Fruit fly (Drosophila melanogaster): ENCODE results near the gene CG32264.

The CG32264 gene

dm6 chr3L:3802677-3803076 lies 3.6 kb downstream of the CG32264 start (continued):
- TF ChIP-seq inv (GFP tag; IDR thresholded peaks at IDR 0.05; ENCODE audit: partially characterized antibody), result no peak
- TF ChIP-seq CG8765 (GFP tag; IDR thresholded peaks at IDR 0.05), result no peak
- TF ChIP-seq tna (GFP tag; IDR thresholded peaks at IDR 0.05; ENCODE audit: partially characterized antibody), result no peak
- TF ChIP-seq zf30C (GFP tag; optimal IDR thresholded peaks at IDR 0.05), result peak; percentile 81
- no peak for TF ChIP-seq fru (optimal IDR thresholded peaks at IDR 0.05)
- peak; percentile 74 for TF ChIP-seq CG11695 (GFP tag; IDR thresholded peaks at IDR 0.05)
- peak; percentile 40 for TF ChIP-seq D19B (GFP tag; optimal IDR thresholded peaks at IDR 0.05)
- peak; percentile 6; the same call in 1 of the 2 replicates for TF ChIP-seq ara (GFP tag; IDR thresholded peaks at IDR 0.05)
- TF ChIP-seq Oaz (GFP tag; IDR thresholded peaks at IDR 0.05), result peak; percentile 65
- TF ChIP-seq fu2 (GFP tag; optimal IDR thresholded peaks at IDR 0.05), result peak; percentile 70
- TF ChIP-seq D19A (tag; optimal IDR thresholded peaks at IDR 0.05), result peak; percentile 18
- no peak for TF ChIP-seq HLHmδ (GFP tag; optimal IDR thresholded peaks at IDR 0.05)
- TF ChIP-seq phol (tag; optimal IDR thresholded peaks at IDR 0.05), result peak; percentile 40
- TF ChIP-seq CG2889 (GFP tag; IDR thresholded peaks at IDR 0.05), result peak; percentile 56; the same call in 2 of the 3 replicates
- TF ChIP-seq Taf1 (GFP tag; IDR thresholded peaks at IDR 0.05), result peak; percentile 53; the same call in 1 of the 2 replicates
- TF ChIP-seq Bgb (GFP tag; IDR thresholded peaks at IDR 0.05; ENCODE audit: partially characterized antibody), result no peak
- peak; percentile 67 for TF ChIP-seq CG1233 (GFP tag; optimal IDR thresholded peaks at IDR 0.05)
- peak; percentile 37 for TF ChIP-seq Nf-YB (GFP tag; optimal IDR thresholded peaks at IDR 0.05)
- peak; percentile 68 for TF ChIP-seq CG31441 (GFP tag; IDR thresholded peaks at IDR 0.05)
- peak; percentile 66 for TF ChIP-seq CG16863 (GFP tag; optimal IDR thresholded peaks at IDR 0.05)
- TF ChIP-seq CG14014 (GFP tag; IDR thresholded peaks at IDR 0.05), result peak; percentile 88
- TF ChIP-seq Fer1 (GFP tag; optimal IDR thresholded peaks at IDR 0.05), result peak; percentile 86
- TF ChIP-seq Tbp (GFP tag; optimal IDR thresholded peaks at IDR 0.05), result no peak
- TF ChIP-seq Rfx (GFP tag; IDR thresholded peaks at IDR 0.05), result peak; percentile 91
- peak; percentile 70 for TF ChIP-seq cwo (GFP tag; optimal IDR thresholded peaks at IDR 0.05)
- TF ChIP-seq CG3065 (GFP tag; optimal IDR thresholded peaks at IDR 0.05), result no peak
- peak; percentile 72 for TF ChIP-seq CHES-1-like (GFP tag; optimal IDR thresholded peaks at IDR 0.05)
- peak; percentile 64 for TF ChIP-seq Drgx (GFP tag; IDR thresholded peaks at IDR 0.05)
- TF ChIP-seq knrl (GFP tag; IDR thresholded peaks at IDR 0.05; ENCODE audit: partially characterized antibody), result no peak
- TF ChIP-seq Pdp1 (GFP tag; optimal IDR thresholded peaks at IDR 0.05), result peak; percentile 69 to 77
- TF ChIP-seq ci (GFP tag; IDR thresholded peaks at IDR 0.05), result peak; percentile 90
- TF ChIP-seq CG1792 (GFP tag; optimal IDR thresholded peaks at IDR 0.05), result peak; percentile 42
- TF ChIP-seq crc (GFP tag; optimal IDR thresholded peaks at IDR 0.05), result peak; percentile 68
- peak; percentile 53; the same call in 1 of the 2 replicates for TF ChIP-seq CG32772 (GFP tag; IDR thresholded peaks at IDR 0.05)
- peak; percentile 71 for TF ChIP-seq tup (GFP tag; optimal IDR thresholded peaks at IDR 0.05)
- peak; percentile 78 for TF ChIP-seq CG12219 (GFP tag; optimal IDR thresholded peaks at IDR 0.05)
- no peak for TF ChIP-seq CG14860 (GFP tag; IDR thresholded peaks at IDR 0.05; ENCODE audit: partially characterized antibody)
- peak; percentile 58; the same call in 1 of the 2 replicates for TF ChIP-seq sens-2 (GFP tag; IDR thresholded peaks at IDR 0.05)
- TF ChIP-seq CG34376 (GFP tag; optimal IDR thresholded peaks at IDR 0.05), result peak; percentile 76
- peak; percentile 68; the same call in 1 of the 3 replicates for TF ChIP-seq gce (GFP tag; IDR thresholded peaks at IDR 0.05)
- TF ChIP-seq vvl (GFP tag; IDR thresholded peaks at IDR 0.05), result peak; percentile 91
- no peak for TF ChIP-seq CG11093 (GFP tag; IDR thresholded peaks at IDR 0.05)
- peak; percentile 19 for TF ChIP-seq CG1647 (GFP tag; optimal IDR thresholded peaks at IDR 0.05)
- peak; percentile 1 for TF ChIP-seq sima (GFP tag; optimal IDR thresholded peaks at IDR 0.05)
- no peak for TF ChIP-seq kni (GFP tag; optimal IDR thresholded peaks at IDR 0.05)
- peak; percentile 0 for TF ChIP-seq Camta (GFP tag; optimal IDR thresholded peaks at IDR 0.05)
- no peak for TF ChIP-seq mld (GFP tag; IDR thresholded peaks at IDR 0.05; ENCODE audit: partially characterized antibody)
- TF ChIP-seq unpg (GFP tag; optimal IDR thresholded peaks at IDR 0.05), result peak; percentile 61
- peak; percentile 84 for TF ChIP-seq Ptx1 (GFP tag; IDR thresholded peaks at IDR 0.05)
- no peak for TF ChIP-seq D (optimal IDR thresholded peaks at IDR 0.05)
- TF ChIP-seq D (GFP tag; optimal IDR thresholded peaks at IDR 0.05), result peak; percentile 15
